Fruit fly (Drosophila melanogaster): ENCODE measurements around the gene CG11095.

Gene CG11095

DNA sequence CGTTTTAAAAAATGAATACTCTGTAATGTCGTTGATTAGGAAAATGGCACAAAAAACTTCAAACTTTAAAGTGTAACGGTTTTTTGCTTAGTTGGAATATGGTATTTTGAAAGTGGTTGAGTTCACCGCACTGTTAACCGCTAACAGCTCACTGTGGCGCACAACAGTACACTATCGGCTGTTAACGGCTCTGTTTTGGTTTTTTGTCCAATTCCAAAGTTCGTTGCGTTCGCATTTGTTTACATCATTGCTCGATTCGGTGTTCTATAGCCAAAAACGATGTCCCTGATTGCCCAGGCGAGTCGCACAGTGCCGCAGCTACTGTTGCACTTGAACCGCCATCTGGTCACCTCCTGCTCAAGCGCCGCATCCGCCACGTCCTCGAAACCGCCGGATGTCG is at the start of gene CG11095:
CG11095 (plus strand) TSS at position 205 of the 400 bp plus-strand sequence.
- TF ChIP-seq CG17801 (GFP tag; optimal IDR thresholded peaks at IDR 0.05; ENCODE audit: partially characterized antibody) = no peak

- TF ChIP-seq CG17801 (GFP tag; optimal IDR thresholded peaks at IDR 0.05; ENCODE audit: partially characterized antibody) = no peak
These were observed 49.6 kb upstream of the CG11095 start for dm6 chrX:13761762-13762371.

DNA sequence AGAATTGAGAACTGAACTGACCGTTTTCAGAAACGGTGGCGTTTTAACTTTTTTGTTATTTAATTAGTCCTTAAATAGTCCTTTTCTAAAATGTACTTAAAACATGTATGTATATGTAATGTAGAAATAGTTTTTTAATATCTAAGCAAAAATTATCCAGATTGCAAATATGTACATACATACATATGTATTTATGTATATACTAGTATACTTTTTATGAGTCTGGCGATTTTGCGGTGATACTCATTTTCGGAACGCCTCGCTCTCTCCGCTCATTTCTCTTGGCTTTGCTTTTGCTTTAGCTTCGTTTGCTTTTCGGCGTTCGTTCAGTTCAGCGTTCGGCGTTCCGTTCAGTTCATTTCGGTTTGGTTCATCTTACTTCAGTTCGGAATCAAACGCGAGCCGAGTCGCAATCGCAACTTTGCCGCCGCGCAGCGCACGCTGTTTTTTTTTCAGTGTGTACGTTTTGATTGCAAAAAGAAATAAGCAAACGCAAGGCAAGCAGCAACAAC is 49.1 kb upstream of the CG11095 start, which contains the start of gene rdgB:
rdgB (plus strand) TSS at position 381 of the 512 bp plus-strand sequence.
- TF ChIP-seq CG17801 (GFP tag; optimal IDR thresholded peaks at IDR 0.05; ENCODE audit: partially characterized antibody) = peak; percentile 86

DNA sequence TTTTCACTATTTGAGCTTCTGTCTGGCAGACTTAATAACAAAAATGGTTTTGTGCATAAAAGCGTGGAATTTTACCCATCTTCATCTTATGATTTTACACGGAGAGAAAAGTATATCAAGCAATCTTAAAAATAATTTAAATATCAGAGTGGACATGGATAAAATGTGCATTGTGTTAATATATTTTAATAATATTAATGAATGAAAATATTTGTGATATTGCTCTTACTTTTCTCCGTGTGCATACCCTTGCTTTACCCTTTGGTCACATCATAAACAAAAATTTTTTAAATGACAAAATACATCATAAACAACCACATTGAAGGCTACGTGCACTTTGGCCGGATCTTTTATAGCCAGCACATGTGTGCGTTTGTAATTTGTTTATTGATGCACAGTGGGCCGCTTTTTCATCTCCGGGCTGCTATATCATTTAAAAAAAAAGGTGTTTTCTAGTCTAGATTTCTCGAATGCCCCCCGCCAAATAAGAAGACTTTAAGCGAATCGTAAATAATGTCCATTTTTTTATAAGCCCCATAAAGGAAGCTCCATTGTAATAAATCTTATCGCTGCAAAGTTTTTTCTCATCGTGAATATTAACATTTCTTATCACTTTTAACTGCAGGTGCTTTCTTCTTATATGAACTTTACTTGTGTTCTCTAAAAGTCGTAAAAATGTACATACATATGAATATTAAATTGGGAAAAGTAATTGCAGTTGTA is 46.9 kb upstream of the CG11095 start:
- peak; percentile 51 for TF ChIP-seq CG17801 (GFP tag; optimal IDR thresholded peaks at IDR 0.05; ENCODE audit: partially characterized antibody)

dm6 chrX:13765217-13765616 is 46.3 kb upstream of the CG11095 start:
- TF ChIP-seq CG17801 (GFP tag; optimal IDR thresholded peaks at IDR 0.05; ENCODE audit: partially characterized antibody) = no peak

DNA sequence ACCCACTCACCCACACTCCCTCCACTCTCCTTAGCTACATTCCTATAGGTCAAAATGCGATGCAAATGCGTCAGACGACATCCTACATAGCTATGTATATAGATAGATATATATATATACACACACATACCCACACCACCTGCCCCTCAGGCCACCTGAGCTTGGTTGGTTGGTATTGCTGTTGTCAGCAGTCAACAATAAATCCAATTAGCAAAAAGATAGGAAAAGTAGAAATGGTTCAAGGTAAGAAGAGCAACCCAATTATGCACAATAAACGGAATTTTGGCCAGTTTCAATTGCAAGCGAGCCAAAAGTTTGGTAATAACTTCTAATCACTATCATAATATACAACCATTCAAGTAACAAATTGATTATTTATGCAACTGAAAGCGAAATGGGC is 45.0 kb upstream of the CG11095 start:
- TF ChIP-seq CG17801 (GFP tag; optimal IDR thresholded peaks at IDR 0.05; ENCODE audit: partially characterized antibody) = no peak

DNA sequence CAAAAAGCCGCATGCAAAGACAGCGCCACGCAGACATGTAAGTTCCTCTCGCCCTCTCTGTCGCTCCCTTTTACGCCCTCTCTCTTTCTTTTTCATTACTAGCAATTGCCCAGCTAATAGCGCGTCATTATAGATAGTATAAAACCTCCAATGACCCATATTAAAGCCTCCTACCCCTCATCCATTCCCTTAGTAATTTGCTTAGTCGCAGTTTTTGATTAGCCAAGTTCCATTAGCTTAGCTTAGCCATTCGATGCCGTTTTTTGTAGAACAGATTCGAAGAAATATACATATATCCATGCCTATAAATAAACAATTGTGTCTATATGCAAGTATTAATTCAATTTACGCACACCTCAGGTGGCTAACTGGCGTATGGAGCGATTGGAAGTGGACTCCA is 40.7 kb upstream of the CG11095 start:
- TF ChIP-seq CG17801 (GFP tag; optimal IDR thresholded peaks at IDR 0.05; ENCODE audit: partially characterized antibody) = no peak

dm6 chrX:13778568-13778967 is 32.9 kb upstream of the CG11095 start:
- no peak for TF ChIP-seq CG17801 (GFP tag; optimal IDR thresholded peaks at IDR 0.05; ENCODE audit: partially characterized antibody)

dm6 chrX:13779696-13780095 is 31.8 kb upstream of the CG11095 start:
- TF ChIP-seq CG17801 (GFP tag; optimal IDR thresholded peaks at IDR 0.05; ENCODE audit: partially characterized antibody) = peak; percentile 78

DNA sequence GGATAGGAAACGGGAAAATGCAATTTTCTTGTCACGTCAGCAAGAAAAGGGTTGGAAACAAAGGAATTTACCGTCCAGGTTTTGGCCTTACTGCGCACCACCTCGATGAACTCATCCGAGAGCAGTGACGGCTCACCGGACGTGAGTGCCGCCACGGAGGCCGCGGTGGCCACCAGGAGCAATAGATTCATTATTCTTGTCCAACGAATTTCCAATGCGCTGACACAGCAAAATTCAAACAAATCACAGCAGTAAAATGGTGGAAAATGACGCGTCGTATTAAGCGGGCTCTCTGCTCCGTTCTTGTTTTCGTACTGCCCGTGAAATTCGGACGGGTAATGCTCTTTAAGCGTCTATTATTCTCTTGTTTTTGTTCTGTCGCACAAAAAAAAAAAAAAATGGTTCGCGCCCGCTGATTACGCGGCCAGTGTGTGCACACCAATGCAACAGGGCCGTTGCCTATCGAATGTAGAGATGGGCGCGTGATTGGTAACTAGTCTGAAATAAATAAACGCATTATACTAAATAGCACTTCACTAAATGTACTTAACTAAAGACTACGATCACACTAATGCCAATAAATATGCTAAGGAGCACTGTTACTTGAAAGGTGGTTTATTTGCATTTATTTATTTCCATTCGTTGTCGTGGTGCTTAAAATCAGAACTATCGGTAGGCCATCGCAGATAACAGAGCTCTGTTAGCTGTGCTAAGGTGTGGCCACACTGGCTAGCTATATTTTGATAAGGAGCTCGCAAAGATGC is 29.6 kb upstream of the CG11095 start, which contains the start of the genes CtsB and amrt:
CtsB (minus strand) TSS at position 432 of the 764 bp plus-strand sequence.
amrt (plus strand) TSS at position 721 of the 764 bp plus-strand sequence.
- peak; percentile 88 for TF ChIP-seq CG17801 (GFP tag; optimal IDR thresholded peaks at IDR 0.05; ENCODE audit: partially characterized antibody)

dm6 chrX:13783534-13783949 is 27.9 kb upstream of the CG11095 start, which contains the start of gene inaE:
TSS of gene inaE (plus strand) at chrX:13783714.
- peak; percentile 37 for TF ChIP-seq CG17801 (GFP tag; optimal IDR thresholded peaks at IDR 0.05; ENCODE audit: partially characterized antibody)

- no peak for TF ChIP-seq CG17801 (GFP tag; optimal IDR thresholded peaks at IDR 0.05; ENCODE audit: partially characterized antibody)
These were observed 27.3 kb upstream of the CG11095 start for dm6 chrX:13783958-13784907.

DNA sequence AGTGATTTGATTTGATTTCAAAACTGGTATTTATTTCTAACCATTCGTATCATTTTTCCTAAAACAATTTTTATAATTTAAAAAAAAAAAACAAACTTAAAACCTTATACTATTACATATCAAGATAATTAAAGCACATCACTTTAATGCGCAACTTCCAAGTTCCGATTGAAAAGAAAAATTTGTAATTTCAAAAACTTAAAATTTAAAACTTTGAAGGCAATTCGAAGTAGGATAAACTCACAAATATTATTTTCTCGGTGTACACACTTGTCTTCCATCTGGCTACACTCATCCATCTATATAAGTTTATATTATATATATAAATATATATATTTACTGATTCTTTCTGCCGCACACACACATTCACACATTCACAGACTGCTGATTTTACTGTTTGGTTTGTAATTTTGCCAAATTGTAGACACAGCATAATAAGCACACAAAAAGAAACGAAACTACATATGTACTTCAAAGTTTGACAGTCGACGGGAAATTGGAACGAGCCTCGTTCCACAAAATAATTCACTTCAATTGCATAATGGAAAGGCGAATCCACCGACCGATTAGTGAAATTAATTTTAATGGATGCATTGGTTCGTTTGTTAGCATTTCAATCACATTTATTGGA is 25.3 kb upstream of the CG11095 start:
- TF ChIP-seq CG17801 (GFP tag; optimal IDR thresholded peaks at IDR 0.05; ENCODE audit: partially characterized antibody) = no peak
